Fruit fly (Drosophila melanogaster): ENCODE measurements around the gene CG1161.

Gene CG1161

dm6 chr3R:5316790-5317189 is 38.1 kb upstream of the CG1161 start:
- TF ChIP-seq brk (GFP tag; optimal IDR thresholded peaks at IDR 0.05) (no peak), foxo (GFP tag; optimal IDR thresholded peaks at IDR 0.05) (no peak), Rel (GFP tag; optimal IDR thresholded peaks at IDR 0.05) (no peak), Rel (tag; optimal IDR thresholded peaks at IDR 0.05) (no peak), ey (GFP tag; optimal IDR thresholded peaks at IDR 0.05) (no peak), dsf (GFP tag; optimal IDR thresholded peaks at IDR 0.05; ENCODE audit: borderline replicate concordance) (no peak), woc (GFP tag; optimal IDR thresholded peaks at IDR 0.05) (no peak), pan (optimal IDR thresholded peaks at IDR 0.05) (no peak), dl (GFP tag; optimal IDR thresholded peaks at IDR 0.05; ENCODE audit: insufficient read depth in 1 of 2, partially characterized antibody in 2 of 2) (no peak), Dif (GFP tag; optimal IDR thresholded peaks at IDR 0.05; ENCODE audit: partially characterized antibody) (no peak), sage (GFP tag; optimal IDR thresholded peaks at IDR 0.05) (no peak), Myc (optimal IDR thresholded peaks at IDR 0.05) (no peak), usp (GFP tag; optimal IDR thresholded peaks at IDR 0.05) (no peak), HLH106 (tag; optimal IDR thresholded peaks at IDR 0.05) (no peak), CrebA (GFP tag; optimal IDR thresholded peaks at IDR 0.05; ENCODE audit: borderline replicate concordance) (no peak)

dm6 chr3R:5317654-5318129 is 37.2 kb upstream of the CG1161 start:
- TF ChIP-seq psq (GFP tag; optimal IDR thresholded peaks at IDR 0.05) (peak; percentile 82), usp (GFP tag; optimal IDR thresholded peaks at IDR 0.05) (no peak)

- TF ChIP-seq lola (GFP tag; optimal IDR thresholded peaks at IDR 0.05): no peak
- TF ChIP-seq Dfd (GFP tag; optimal IDR thresholded peaks at IDR 0.05): no peak
- TF ChIP-seq Dif (GFP tag; optimal IDR thresholded peaks at IDR 0.05; ENCODE audit: partially characterized antibody): no peak
- TF ChIP-seq jim (GFP tag; optimal IDR thresholded peaks at IDR 0.05): no peak
- TF ChIP-seq CG32264 (GFP tag; optimal IDR thresholded peaks at IDR 0.05): peak; percentile 39
- no peak for TF ChIP-seq GATAd (GFP tag; optimal IDR thresholded peaks at IDR 0.05)
- peak; percentile 28 for TF ChIP-seq CrebA (GFP tag; optimal IDR thresholded peaks at IDR 0.05; ENCODE audit: borderline replicate concordance)
- TF ChIP-seq rgr (GFP tag; optimal IDR thresholded peaks at IDR 0.05): peak; percentile 64
- no peak for TF ChIP-seq Mio (GFP tag; optimal IDR thresholded peaks at IDR 0.05)
- TF ChIP-seq tai (GFP tag; optimal IDR thresholded peaks at IDR 0.05): peak; percentile 72
- no peak for TF ChIP-seq dl (GFP tag; optimal IDR thresholded peaks at IDR 0.05; ENCODE audit: insufficient read depth in 1 of 2, partially characterized antibody in 2 of 2)
- TF ChIP-seq Hr78 (GFP tag; optimal IDR thresholded peaks at IDR 0.05): no peak
- peak; percentile 72 for TF ChIP-seq h (GFP tag; optimal IDR thresholded peaks at IDR 0.05)
- no peak for TF ChIP-seq CG9705 (GFP tag; optimal IDR thresholded peaks at IDR 0.05)
- no peak for TF ChIP-seq ey (GFP tag; optimal IDR thresholded peaks at IDR 0.05)
- TF ChIP-seq sage (GFP tag; optimal IDR thresholded peaks at IDR 0.05): peak; percentile 40
- TF ChIP-seq br (GFP tag; optimal IDR thresholded peaks at IDR 0.05): peak; percentile 46
- TF ChIP-seq dsf (GFP tag; optimal IDR thresholded peaks at IDR 0.05; ENCODE audit: borderline replicate concordance): peak; percentile 24
- TF ChIP-seq usp (GFP tag; optimal IDR thresholded peaks at IDR 0.05): no peak
- TF ChIP-seq Sp1 (GFP tag; optimal IDR thresholded peaks at IDR 0.05): peak; percentile 22
- no peak for TF ChIP-seq Rel (GFP tag; optimal IDR thresholded peaks at IDR 0.05)
- TF ChIP-seq Rel (tag; optimal IDR thresholded peaks at IDR 0.05): no peak
- no peak for TF ChIP-seq Myc (optimal IDR thresholded peaks at IDR 0.05)
- TF ChIP-seq pan (optimal IDR thresholded peaks at IDR 0.05): no peak
- TF ChIP-seq N (GFP tag; optimal IDR thresholded peaks at IDR 0.05): no peak
- peak; percentile 77 for TF ChIP-seq Hr83 (GFP tag; optimal IDR thresholded peaks at IDR 0.05; ENCODE audit: poor library complexity, severe bottlenecking)
- TF ChIP-seq brk (GFP tag; optimal IDR thresholded peaks at IDR 0.05): peak; percentile 39
- peak; percentile 74 for TF ChIP-seq Hnf4 (GFP tag; optimal IDR thresholded peaks at IDR 0.05)
- peak in 1 of 2 experiments; percentile 37 for TF ChIP-seq foxo (GFP tag; optimal IDR thresholded peaks at IDR 0.05)
- no peak for TF ChIP-seq woc (GFP tag; optimal IDR thresholded peaks at IDR 0.05)
- TF ChIP-seq sv (GFP tag; optimal IDR thresholded peaks at IDR 0.05): no peak
- peak; percentile 34 for TF ChIP-seq Jra (GFP tag; optimal IDR thresholded peaks at IDR 0.05)
- TF ChIP-seq HLH106 (tag; optimal IDR thresholded peaks at IDR 0.05): no peak
- TF ChIP-seq dmrt93B (GFP tag; optimal IDR thresholded peaks at IDR 0.05): no peak
- no peak for TF ChIP-seq Abd-B (GFP tag; optimal IDR thresholded peaks at IDR 0.05)
- no peak for TF ChIP-seq Vsx2 (GFP tag; optimal IDR thresholded peaks at IDR 0.05; ENCODE audit: partially characterized antibody)
- TF ChIP-seq psq (GFP tag; optimal IDR thresholded peaks at IDR 0.05): peak; percentile 20
- TF ChIP-seq OdsH (GFP tag; optimal IDR thresholded peaks at IDR 0.05): peak; percentile 70
- peak; percentile 40 for TF ChIP-seq fru (GFP tag; optimal IDR thresholded peaks at IDR 0.05)
Observed at dm6 chr3R:5319059-5319785, 35.7 kb upstream of the CG1161 start.
